Fruit fly (Drosophila melanogaster): Measurements from ENCODE around the gene Uqcc1.

Gene Uqcc1

DNA sequence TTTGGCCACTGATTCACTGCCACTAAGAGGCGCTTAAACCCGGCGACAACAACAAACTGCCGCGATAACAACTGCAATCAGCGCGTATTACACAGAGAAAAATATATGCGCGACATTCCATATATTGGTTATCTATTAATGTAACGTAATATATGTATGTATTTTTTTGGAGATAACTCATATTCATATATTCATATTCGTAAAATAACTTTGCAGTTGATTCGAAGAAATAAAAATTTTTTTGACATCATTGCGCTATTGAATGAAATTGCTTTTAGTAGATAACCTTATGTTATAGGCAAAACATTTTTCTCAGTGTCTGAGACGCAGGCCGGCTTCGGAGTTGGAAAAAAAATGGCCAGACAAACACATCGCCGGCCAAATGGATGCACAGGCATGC is 39.0 kb upstream of the Uqcc1 start (continued):
- TF ChIP-seq CG3163 (GFP tag; optimal IDR thresholded peaks at IDR 0.05) (no peak), dmrt99B (tag; optimal IDR thresholded peaks at IDR 0.05) (peak; percentile 52), CG1792 (GFP tag; optimal IDR thresholded peaks at IDR 0.05) (no peak), aop (GFP tag; IDR thresholded peaks at IDR 0.05) (no peak), CG1603 (tag; optimal IDR thresholded peaks at IDR 0.05) (peak; percentile 17), en (GFP tag; optimal IDR thresholded peaks at IDR 0.05) (no peak), Hr78 (GFP tag; optimal IDR thresholded peaks at IDR 0.05) (no peak), fd96Cb (tag; optimal IDR thresholded peaks at IDR 0.05) (peak; percentile 38), br (optimal IDR thresholded peaks at IDR 0.05) (no peak), sc (optimal IDR thresholded peaks at IDR 0.05) (no peak), sc (GFP tag; optimal IDR thresholded peaks at IDR 0.05) (no peak), phol (tag; optimal IDR thresholded peaks at IDR 0.05) (peak; percentile 41), CG4730 (GFP tag; IDR thresholded peaks at IDR 0.05) (no peak), otp (GFP tag; IDR thresholded peaks at IDR 0.05) (0 out of 3 replicates have a peak, but pooled peaks have one; percentile 21), unc-4 (GFP tag; IDR thresholded peaks at IDR 0.05; ENCODE audit: partially characterized antibody) (no peak), CG2120 (GFP tag; optimal IDR thresholded peaks at IDR 0.05) (no peak), Hr51 (GFP tag; optimal IDR thresholded peaks at IDR 0.05) (peak in 1 of 2 experiments; percentile 51), CG11504 (tag; optimal IDR thresholded peaks at IDR 0.05) (peak; percentile 61), CG1602 (GFP tag; optimal IDR thresholded peaks at IDR 0.05) (no peak), CG3847 (GFP tag; IDR thresholded peaks at IDR 0.05) (no peak), repo (GFP tag; optimal IDR thresholded peaks at IDR 0.05) (no peak), GATAe (GFP tag; conservative IDR thresholded peaks at IDR 0.05) (no peak), hkb (optimal IDR thresholded peaks at IDR 0.05) (no peak), hkb (GFP tag; IDR thresholded peaks at IDR 0.05) (0 out of 2 replicates have a peak, but pooled peaks have one; percentile 16), fd102C (GFP tag; optimal IDR thresholded peaks at IDR 0.05) (no peak), nmo (GFP tag; optimal IDR thresholded peaks at IDR 0.05) (peak; percentile 20), zen2 (GFP tag; IDR thresholded peaks at IDR 0.05; ENCODE audit: partially characterized antibody) (no peak), kni (GFP tag; optimal IDR thresholded peaks at IDR 0.05) (no peak), dmrt11E (tag; optimal IDR thresholded peaks at IDR 0.05) (no peak), CG17359 (tag; optimal IDR thresholded peaks at IDR 0.05) (peak; percentile 32), CG10462 (GFP tag; optimal IDR thresholded peaks at IDR 0.05) (no peak), Dref (GFP tag; IDR thresholded peaks at IDR 0.05) (no peak), CG10274 (GFP tag; optimal IDR thresholded peaks at IDR 0.05) (no peak), CG31441 (GFP tag; IDR thresholded peaks at IDR 0.05) (peak; percentile 34; the same call in 1 of the 2 replicates), hb (GFP tag; IDR thresholded peaks at IDR 0.05; ENCODE audit: partially characterized antibody) (no peak), CG12659 (GFP tag; optimal IDR thresholded peaks at IDR 0.05) (peak; percentile 16), CG3995 (GFP tag; optimal IDR thresholded peaks at IDR 0.05) (no peak), lab (GFP tag; optimal IDR thresholded peaks at IDR 0.05) (peak; percentile 21), CG6654 (GFP tag; optimal IDR thresholded peaks at IDR 0.05) (no peak), Hmr (GFP tag; optimal IDR thresholded peaks at IDR 0.05) (no peak), Fer3 (tag; optimal IDR thresholded peaks at IDR 0.05) (no peak)

DNA sequence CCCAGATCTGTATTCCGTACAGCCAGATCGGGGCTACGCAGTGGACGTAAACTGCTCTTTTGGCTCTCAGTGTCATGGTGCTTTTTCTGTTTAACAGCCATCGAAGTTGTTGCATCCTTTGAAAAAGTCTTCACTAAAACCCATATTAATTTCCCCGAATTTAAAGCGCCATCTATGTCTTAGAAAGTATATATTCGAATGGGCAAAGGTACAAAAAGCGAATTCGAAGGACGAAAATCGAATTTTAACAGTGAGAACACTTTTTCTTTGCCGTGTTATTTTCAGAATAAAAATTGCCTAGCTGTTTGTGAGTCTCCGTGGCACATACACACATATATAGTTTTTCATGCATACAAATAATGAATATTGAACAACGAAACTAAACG is 37.4 kb upstream of the Uqcc1 start:
- TF ChIP-seq lab (GFP tag; optimal IDR thresholded peaks at IDR 0.05): no peak
- TF ChIP-seq Dp (GFP tag; optimal IDR thresholded peaks at IDR 0.05): peak; percentile 46
- peak; percentile 34 for TF ChIP-seq pita (GFP tag; optimal IDR thresholded peaks at IDR 0.05)
- no peak for TF ChIP-seq prd (optimal IDR thresholded peaks at IDR 0.05)
- no peak for TF ChIP-seq prd (GFP tag; IDR thresholded peaks at IDR 0.05)
- TF ChIP-seq Usf (GFP tag; optimal IDR thresholded peaks at IDR 0.05): no peak
- no peak for TF ChIP-seq Fer2 (tag; optimal IDR thresholded peaks at IDR 0.05)
- TF ChIP-seq gsb (GFP tag; IDR thresholded peaks at IDR 0.05): no peak
- no peak for TF ChIP-seq CG13287 (GFP tag; IDR thresholded peaks at IDR 0.05; ENCODE audit: partially characterized antibody)
- no peak for TF ChIP-seq az2 (GFP tag; optimal IDR thresholded peaks at IDR 0.05)
- peak; percentile 91 for TF ChIP-seq CTCF (GFP tag; optimal IDR thresholded peaks at IDR 0.05)
- no peak for TF ChIP-seq zfh2 (GFP tag; optimal IDR thresholded peaks at IDR 0.05)
- peak; percentile 81 for TF ChIP-seq Dip2 (GFP tag; IDR thresholded peaks at IDR 0.05)
- no peak for TF ChIP-seq CG2116 (GFP tag; optimal IDR thresholded peaks at IDR 0.05)
- no peak for TF ChIP-seq CG7372 (GFP tag; IDR thresholded peaks at IDR 0.05)
